Fruit fly (Drosophila melanogaster) whole organism, embryonic: ENCODE results near the gene defl.
A peak's percentile ranks its signal among the peaks of the same experiment; 100 is the strongest.

ENCODE experiments used
- Atf6 ChIP-seq: fragments of 200-800 bp; sonication (Bioruptor generic); IDR thresholded peaks from 2 replicates; pipeline ENCODE4 v1.3.6; 2022; ENCODE audit warnings: missing biosample characterization, missing genetic modification characterization
- Awh ChIP-seq: fragments of 200-800 bp; sonication (Bioruptor generic); IDR thresholded peaks from 2 replicates; pipeline ENCODE4, ENCODE4 v1.3.6; 2022; ENCODE audit warnings: missing biosample characterization, missing genetic modification characterization
- B-H1 ChIP-seq: fragments of 200-800 bp; sonication (Bioruptor generic); IDR thresholded peaks from 3 replicates; pipeline ENCODE4 v1.3.6; 2022; ENCODE audit warnings: missing biosample characterization, missing genetic modification characterization
- CG10267 ChIP-seq: fragments of 200-800 bp; sonication (Bioruptor generic); optimal IDR thresholded peaks from 2 replicates; lab custom pipeline; 2018; ENCODE audit warnings: missing biosample characterization, mild to moderate bottlenecking, missing genetic modification characterization, moderate library complexity
- CG10321 ChIP-seq: fragments of 200-800 bp; sonication (Bioruptor generic); IDR thresholded peaks from 2 replicates; pipeline ENCODE4 v1.3.6; 2022; ENCODE audit warnings: missing biosample characterization, missing genetic modification characterization
- CG11560 ChIP-seq: fragments of 200-800 bp; sonication (Bioruptor generic); IDR thresholded peaks from 3 replicates; pipeline ENCODE4 v1.3.6; 2022; ENCODE audit warnings: missing biosample characterization, missing genetic modification characterization
- CG11695 ChIP-seq: fragments of 200-800 bp; sonication (Bioruptor generic); IDR thresholded peaks from 3 replicates; pipeline ENCODE4 v1.3.6; 2022; ENCODE audit warnings: missing biosample characterization, missing genetic modification characterization
- CG12071 ChIP-seq: fragments of 200-800 bp; sonication (Bioruptor generic); optimal IDR thresholded peaks from 3 replicates; lab custom pipeline; 2018; ENCODE audit warnings: missing biosample characterization, mild to moderate bottlenecking, missing genetic modification characterization
- CG1233 ChIP-seq: fragments of 200-800 bp; sonication (Bioruptor generic); optimal IDR thresholded peaks from 4 replicates; lab custom pipeline; 2018; ENCODE audit warnings: missing biosample characterization, mild to moderate bottlenecking, missing genetic modification characterization
- CG13287 ChIP-seq: fragments of 200-800 bp; sonication (Bioruptor generic); IDR thresholded peaks from 2 replicates; pipeline ENCODE4 v1.3.6; 2022; ENCODE audit warnings: missing biosample characterization, missing genetic modification characterization; ENCODE audit not compliant: partially characterized antibody
- CG13894 ChIP-seq: fragments of 200-800 bp; sonication (Bioruptor generic); optimal IDR thresholded peaks from 3 replicates; lab custom pipeline; 2018; ENCODE audit warnings: missing biosample characterization, mild to moderate bottlenecking, missing genetic modification characterization, moderate library complexity
- CG15514 ChIP-seq: fragments of 200-800 bp; sonication (Bioruptor generic); optimal IDR thresholded peaks from 3 replicates; lab custom pipeline; 2017; ENCODE audit warnings: missing biosample characterization, missing genetic modification characterization, mild to moderate bottlenecking, moderate library complexity, missing genetic modification reagents
- CG2116 ChIP-seq: fragments of 200-800 bp; sonication (Bioruptor generic); optimal IDR thresholded peaks from 3 replicates; lab custom pipeline; 2018; ENCODE audit warnings: missing biosample characterization, mild to moderate bottlenecking, missing genetic modification characterization
- CG3163 ChIP-seq: fragments of 200-800 bp; sonication (Bioruptor generic); optimal IDR thresholded peaks from 3 replicates; lab custom pipeline; 2016; ENCODE audit warnings: missing biosample characterization, missing genetic modification characterization
- CG32532 ChIP-seq: fragments of 200-800 bp; sonication (Bioruptor generic); IDR thresholded peaks from 2 replicates; pipeline ENCODE4 v1.3.6; 2022; ENCODE audit warnings: missing biosample characterization, missing genetic modification characterization
- CG34224 ChIP-seq: fragments of 200-800 bp; sonication (Bioruptor generic); IDR thresholded peaks from 3 replicates; pipeline ENCODE4 v1.3.6; 2022; ENCODE audit warnings: missing biosample characterization, missing genetic modification characterization; ENCODE audit not compliant: partially characterized antibody
- CG34376 ChIP-seq: fragments of 200-800 bp; sonication (Bioruptor generic); optimal IDR thresholded peaks from 2 replicates; lab custom pipeline; 2018; ENCODE audit warnings: missing biosample characterization, mild to moderate bottlenecking, missing genetic modification characterization
- CG3838 ChIP-seq: fragments of 200-800 bp; sonication (Bioruptor generic); optimal IDR thresholded peaks from 3 replicates; lab custom pipeline; 2016; ENCODE audit warnings: missing biosample characterization, missing genetic modification characterization
- CG5180 ChIP-seq: fragments of 200-800 bp; sonication (Bioruptor generic); optimal IDR thresholded peaks from 3 replicates; lab custom pipeline; 2017; ENCODE audit warnings: missing biosample characterization, missing genetic modification characterization, mild to moderate bottlenecking, moderate library complexity, missing genetic modification reagents
- CG6813 ChIP-seq: fragments of 200-800 bp; sonication (Bioruptor generic); optimal IDR thresholded peaks from 2 replicates; lab custom pipeline; 2017; ENCODE audit warnings: missing biosample characterization, missing genetic modification characterization, mild to moderate bottlenecking, moderate library complexity, missing genetic modification reagents
- CG7987 ChIP-seq: fragments of 200-800 bp; sonication (Bioruptor generic); optimal IDR thresholded peaks from 2 replicates; lab custom pipeline; 2018; ENCODE audit warnings: missing biosample characterization, mild to moderate bottlenecking, missing genetic modification characterization, moderate library complexity
- CG9876 ChIP-seq: fragments of 200-800 bp; sonication (Bioruptor generic); optimal IDR thresholded peaks from 2 replicates; lab custom pipeline; 2016; ENCODE audit warnings: missing biosample characterization, missing genetic modification characterization
- Camta ChIP-seq: fragments of 200-800 bp; sonication (Bioruptor generic); optimal IDR thresholded peaks from 2 replicates; lab custom pipeline; 2016; ENCODE audit warnings: missing biosample characterization, missing genetic modification characterization
- Dbx ChIP-seq: fragments of 200-800 bp; sonication (Bioruptor generic); IDR thresholded peaks from 3 replicates; pipeline ENCODE4 v1.3.6; 2022; ENCODE audit warnings: missing biosample characterization, missing genetic modification characterization
- Dref ChIP-seq: fragments of 200-800 bp; sonication (Bioruptor generic); IDR thresholded peaks from 2 replicates; pipeline ENCODE4 v1.3.6; 2022; ENCODE audit warnings: missing biosample characterization, missing genetic modification characterization
- Drgx ChIP-seq: fragments of 200-800 bp; sonication (Bioruptor generic); IDR thresholded peaks from 2 replicates; pipeline ENCODE4 v1.3.6; 2022; ENCODE audit warnings: missing biosample characterization, missing genetic modification characterization
- Fer3 ChIP-seq: fragments of 200-800 bp; sonication (Bioruptor generic); optimal IDR thresholded peaks from 2 replicates; lab custom pipeline; 2018; ENCODE audit warnings: missing biosample characterization, mild to moderate bottlenecking, missing genetic modification characterization, moderate library complexity
- Meics ChIP-seq: fragments of 200-800 bp; sonication (Bioruptor generic); optimal IDR thresholded peaks from 2 replicates; lab custom pipeline; 2017; ENCODE audit warnings: missing biosample characterization, mild to moderate bottlenecking, missing genetic modification characterization
- Scr ChIP-seq: fragments of 200-800 bp; sonication (Bioruptor generic); IDR thresholded peaks from 2 replicates; pipeline ENCODE4 v1.3.6; 2022; ENCODE audit warnings: missing biosample characterization, missing genetic modification characterization; ENCODE audit not compliant: partially characterized antibody
- Trl ChIP-seq, 3 experiments: fragments of >200 bp in 2 of 3; fragments of 200-800 bp in 1 of 3; sonication (Bioruptor generic) in 1 of 3; optimal IDR thresholded peaks; 2 replicates in 1 of 3; 3 replicates in 2 of 3; lab custom pipeline; 2016 to 2017; ENCODE audit warnings: missing biosample characterization in 1 of 3, missing genetic modification characterization in 1 of 3
- bcd ChIP-seq: fragments of 200-800 bp; sonication (Bioruptor generic); optimal IDR thresholded peaks from 2 replicates; lab custom pipeline; 2017; ENCODE audit warnings: missing biosample characterization, mild to moderate bottlenecking, missing genetic modification characterization
- bigmax ChIP-seq: fragments of 200-800 bp; sonication (Bioruptor generic); optimal IDR thresholded peaks from 2 replicates; lab custom pipeline; 2018; ENCODE audit warnings: missing biosample characterization, mild to moderate bottlenecking, missing genetic modification characterization
- chinmo ChIP-seq: fragments of 200-800 bp; sonication (Bioruptor generic); IDR thresholded peaks from 4 replicates; pipeline ENCODE4 v1.3.6; 2022; ENCODE audit warnings: missing biosample characterization, missing genetic modification characterization; ENCODE audit not compliant: partially characterized antibody
- dm ChIP-seq: fragments of 200-800 bp; sonication (Bioruptor generic); optimal IDR thresholded peaks from 3 replicates; lab custom pipeline; 2016; ENCODE audit warnings: missing biosample characterization, missing genetic modification characterization
- ewg ChIP-seq: fragments of 200-800 bp; sonication (Bioruptor generic); optimal IDR thresholded peaks from 3 replicates; lab custom pipeline; 2017; ENCODE audit warnings: mild to moderate bottlenecking, missing biosample characterization, missing genetic modification reagents, missing genetic modification characterization
- exex ChIP-seq: fragments of 200-800 bp; sonication (Bioruptor generic); optimal IDR thresholded peaks from 4 replicates; lab custom pipeline; 2018; ENCODE audit warnings: missing biosample characterization, mild to moderate bottlenecking, missing genetic modification characterization, moderate library complexity
- fu2 ChIP-seq: fragments of 200-800 bp; sonication (Bioruptor generic); optimal IDR thresholded peaks from 2 replicates; lab custom pipeline; 2016; ENCODE audit warnings: missing biosample characterization, missing genetic modification characterization
- grau ChIP-seq: fragments of 200-800 bp; optimal IDR thresholded peaks from 3 replicates; lab custom pipeline; 2019; ENCODE audit warnings: missing biosample characterization, mild to moderate bottlenecking, missing genetic modification characterization, moderate library complexity
- hbn ChIP-seq: fragments of 200-800 bp; sonication (Bioruptor generic); IDR thresholded peaks from 2 replicates; pipeline ENCODE4 v1.3.6; 2022; ENCODE audit warnings: missing biosample characterization, missing genetic modification characterization; ENCODE audit not compliant: partially characterized antibody
- jumu ChIP-seq: fragments of 200-800 bp; sonication (Bioruptor generic); optimal IDR thresholded peaks from 3 replicates; lab custom pipeline; 2016; ENCODE audit warnings: missing biosample characterization, missing genetic modification characterization
- lab ChIP-seq: fragments of 200-800 bp; sonication (Bioruptor generic); optimal IDR thresholded peaks from 3 replicates; lab custom pipeline; 2017; ENCODE audit warnings: missing biosample characterization, missing genetic modification characterization, mild to moderate bottlenecking, moderate library complexity, missing genetic modification reagents
- mirr ChIP-seq: fragments of 200-800 bp; sonication (Bioruptor generic); optimal IDR thresholded peaks from 3 replicates; lab custom pipeline; 2018; ENCODE audit warnings: missing biosample characterization, mild to moderate bottlenecking, missing genetic modification characterization
- nom ChIP-seq: fragments of 200-800 bp; sonication (Bioruptor generic); optimal IDR thresholded peaks from 2 replicates; lab custom pipeline; 2017; ENCODE audit warnings: missing biosample characterization, missing genetic modification characterization, mild to moderate bottlenecking, moderate library complexity, missing genetic modification reagents
- pros ChIP-seq: fragments of 200-800 bp; sonication (Bioruptor generic); optimal IDR thresholded peaks from 3 replicates; lab custom pipeline; 2019; ENCODE audit warnings: missing biosample characterization, mild to moderate bottlenecking, missing genetic modification characterization, moderate library complexity
- sens ChIP-seq: fragments of 200-800 bp; sonication (Bioruptor generic); peaks from one replicate; lab custom pipeline; 2016; ENCODE audit warnings: missing biosample characterization, missing genetic modification characterization
- sna ChIP-seq: fragments of 200-800 bp; sonication (Bioruptor generic); IDR thresholded peaks from 2 replicates; pipeline ENCODE4 v1.3.6; 2022; ENCODE audit warnings: missing biosample characterization, missing genetic modification characterization; ENCODE audit not compliant: partially characterized antibody
- sob ChIP-seq: fragments of 200-800 bp; sonication (Bioruptor generic); IDR thresholded peaks from 2 replicates; pipeline ENCODE4 v1.3.6; 2022; ENCODE audit warnings: missing biosample characterization, missing genetic modification characterization
- stwl ChIP-seq: fragments of 200-800 bp; sonication (Bioruptor generic); optimal IDR thresholded peaks from 3 replicates; lab custom pipeline; 2018; ENCODE audit warnings: missing biosample characterization, mild to moderate bottlenecking, missing genetic modification characterization, moderate library complexity
- vvl ChIP-seq: fragments of 200-800 bp; sonication (Bioruptor generic); IDR thresholded peaks from 2 replicates; pipeline ENCODE4 v1.3.6; 2022; ENCODE audit warnings: missing biosample characterization, missing genetic modification characterization

The defl gene

dm6 chr3L:9694169-9694866 is 28.9 kb upstream of the defl start (continued):
- TF ChIP-seq Scr (0 out of 2 replicates have a peak, but pooled peaks have one; percentile 33), CG32532 (GFP tag; lab: Robert Waterston, UW) (peak; percentile 57; the same call in 1 of the 2 replicates), chinmo (GFP tag; lab: Robert Waterston, UW) (peak; percentile 87; the same call in 2 of the 4 replicates), bcd (peak; percentile 9), CG1233 (no peak), CG11560 (tag; lab: Robert Waterston, UW) (no peak), grau (tag; lab: Kevin White, UChicago) (no peak), B-H1 (GFP tag; lab: Robert Waterston, UW) (no peak), Camta (GFP tag; lab: Kevin White, UChicago) (no peak), dm (GFP tag; lab: Kevin White, UChicago) (no peak), CG3163 (peak; percentile 86), hbn (GFP tag; lab: Robert Waterston, UW) (peak; percentile 22; the same call in 1 of the 2 replicates), CG13894 (no peak), mirr (GFP tag; lab: Kevin White, UChicago) (peak; percentile 40), CG12071 (GFP tag; lab: Kevin White, UChicago) (peak; percentile 14), Dbx (GFP tag; lab: Robert Waterston, UW) (peak; percentile 37; the same call in 1 of the 3 replicates), fu2 (GFP tag; lab: Kevin White, UChicago) (no peak), vvl (0 out of 2 replicates have a peak, but pooled peaks have one; percentile 32), Drgx (peak; percentile 37; the same call in 1 of the 2 replicates), CG34224 (0 out of 3 replicates have a peak, but pooled peaks have one; percentile 40), CG11695 (GFP tag; lab: Robert Waterston, UW) (0 out of 3 replicates have a peak, but pooled peaks have one; percentile 26), Atf6 (GFP tag; lab: Robert Waterston, UW) (0 out of 2 replicates have a peak, but pooled peaks have one; percentile 8), CG6813 (GFP tag; lab: Kevin White, UChicago) (peak; percentile 13), nom (peak; percentile 8), CG13287 (GFP tag; lab: Robert Waterston, UW) (peak; percentile 49; the same call in 1 of the 2 replicates), ewg (peak; percentile 24), Meics (GFP tag; lab: Kevin White, UChicago) (peak; percentile 15), CG34376 (GFP tag; lab: Kevin White, UChicago) (peak; percentile 51), bigmax (GFP tag; lab: Kevin White, UChicago) (peak; percentile 28), lab (GFP tag; lab: Kevin White, UChicago) (peak; percentile 9), CG15514 (peak; percentile 46), Trl (optimal IDR thresholded peaks at IDR 0.05; lab: Kevin White, UChicago) (peak; percentile 91 to 98), Trl (GFP tag; optimal IDR thresholded peaks at IDR 0.05; lab: Kevin White, UChicago) (no peak), sna (GFP tag; lab: Robert Waterston, UW) (0 out of 2 replicates have a peak, but pooled peaks have one; percentile 30), Dref (GFP tag; lab: Robert Waterston, UW) (peak; percentile 51)
- TF ChIP-seq, all 482 proteins: peak for 45

dm6 chr3L:9694867-9695236 is 28.4 kb upstream of the defl start:
- TF ChIP-seq CG7987 (GFP tag; lab: Kevin White, UChicago) (no peak), fu2 (GFP tag; lab: Kevin White, UChicago) (no peak), CG9876 (GFP tag; lab: Kevin White, UChicago) (no peak), CG3838 (GFP tag; lab: Kevin White, UChicago) (no peak), CG10321 (GFP tag; lab: Robert Waterston, UW) (no peak), CG5180 (GFP tag; lab: Kevin White, UChicago) (no peak), Fer3 (no peak), CG10267 (tag; lab: Kevin White, UChicago) (no peak), Awh (no peak), stwl (no peak), pros (GFP tag; lab: Kevin White, UChicago) (no peak), jumu (GFP tag; lab: Kevin White, UChicago) (no peak), sens (GFP tag; lab: Kevin White, UChicago) (peak; percentile 53), exex (tag; lab: Kevin White, UChicago) (no peak), sob (GFP tag; lab: Robert Waterston, UW) (no peak), CG2116 (GFP tag; lab: Kevin White, UChicago) (no peak)
